In the genomic region with DNA sequence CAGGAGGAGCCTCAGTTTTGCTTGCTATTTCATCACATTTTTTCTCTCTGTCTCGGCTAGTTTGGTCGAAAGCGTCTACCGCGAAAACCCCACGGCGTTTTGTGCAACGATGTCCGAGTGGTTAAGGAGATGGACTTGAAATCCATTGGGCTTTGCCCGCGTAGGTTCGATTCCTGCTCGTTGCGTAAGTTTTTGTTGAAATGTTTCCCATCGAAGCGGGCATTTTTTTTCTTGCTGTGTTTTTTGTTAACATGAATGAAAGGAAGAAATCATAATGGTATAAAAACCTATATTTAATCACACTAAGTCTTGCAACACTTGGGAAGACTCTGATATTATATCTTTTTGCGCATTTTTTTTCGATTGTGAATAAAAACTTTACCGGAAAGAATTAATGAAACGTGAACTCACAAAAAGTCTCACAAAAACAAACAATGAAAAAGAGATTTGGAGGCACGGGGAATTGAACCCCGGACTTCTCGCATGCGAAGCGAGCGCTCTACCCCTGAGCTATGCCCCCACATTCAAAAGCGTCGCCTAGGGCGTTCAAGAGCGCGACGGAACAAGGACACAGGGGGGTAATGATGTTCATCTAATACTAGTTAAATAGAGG, we compare ENCODE assay signal across 4 worm cellular contexts.
TF ChIP-seq lines count a peak whose summit lies in the region.

No protein-coding gene starts in this region.

TF ChIP-seq in whole organism, L2 larva, 48 proteins besides CTCF, POLR2A, EP300 and RAD21 (continued from another document):
- TF ChIP-seq ceh-16 (tag; optimal IDR thresholded peaks at IDR 0.05; lab: Kevin White, UChicago) = peak; percentile 9
- peak; percentile 41 for TF ChIP-seq lin-13 (GFP tag; optimal IDR thresholded peaks at IDR 0.05; lab: Kevin White, UChicago)
- TF ChIP-seq crh-2 (tag; optimal IDR thresholded peaks at IDR 0.05; lab: Kevin White, UChicago) = peak; percentile 51
- peak; percentile 27 for TF ChIP-seq zag-1 (tag; optimal IDR thresholded peaks at IDR 0.05; lab: Kevin White, UChicago)
- peak; percentile 24 for TF ChIP-seq blmp-1 (tag; optimal IDR thresholded peaks at IDR 0.05; lab: Kevin White, UChicago; ENCODE audit: insufficient read depth)
- TF ChIP-seq mab-5 (tag; optimal IDR thresholded peaks at IDR 0.05; lab: Kevin White, UChicago) = no peak
- TF ChIP-seq unc-55 (GFP tag; optimal IDR thresholded peaks at IDR 0.05; lab: Kevin White, UChicago) = peak; percentile 84
- TF ChIP-seq Y55F3AM.14 (GFP tag; optimal IDR thresholded peaks at IDR 0.05; lab: Kevin White, UChicago) = peak; percentile 61

TF ChIP-seq in whole organism, L4 larva, 104 proteins besides CTCF, POLR2A, EP300 and RAD21 (continued from another document and continues in another):
- TF ChIP-seq ctbp-1 (GFP tag; IDR thresholded peaks at IDR 0.05; lab: Robert Waterston, UW) (peak; percentile 71), dmd-6 (GFP tag; IDR thresholded peaks at IDR 0.05; lab: Robert Waterston, UW) (peak; percentile 57), Y48G9A.11 (GFP tag; IDR thresholded peaks at IDR 0.05; lab: Robert Waterston, UW) (peak; percentile 16; the same call in 1 of the 2 replicates), zag-1 (tag; optimal IDR thresholded peaks at IDR 0.05; lab: Kevin White, UChicago) (peak; percentile 28), F49E8.2 (tag; optimal IDR thresholded peaks at IDR 0.05; lab: Kevin White, UChicago; ENCODE audit: borderline replicate concordance) (peak; percentile 33), mes-2 (tag; optimal IDR thresholded peaks at IDR 0.05; lab: Kevin White, UChicago; ENCODE audit: poor library complexity, severe bottlenecking) (peak; percentile 88), zfp-2 (tag; optimal IDR thresholded peaks at IDR 0.05; lab: Kevin White, UChicago) (no peak), lin-1 (GFP tag; IDR thresholded peaks at IDR 0.05; lab: Robert Waterston, UW) (peak; percentile 63), unc-39 (tag; optimal IDR thresholded peaks at IDR 0.05; lab: Kevin White, UChicago) (no peak), rbr-2 (tag; optimal IDR thresholded peaks at IDR 0.05; lab: Kevin White, UChicago) (peak; percentile 78), set-16 (GFP tag; IDR thresholded peaks at IDR 0.05; lab: Robert Waterston, UW) (0 out of 2 replicates have a peak, but pooled peaks have one; percentile 20), F44E2.7 (GFP tag; IDR thresholded peaks at IDR 0.05; lab: Robert Waterston, UW) (peak; percentile 74; the same call in 1 of the 2 replicates), F10B5.3 (tag; optimal IDR thresholded peaks at IDR 0.05; lab: Kevin White, UChicago) (peak; percentile 57), spr-3 (GFP tag; optimal IDR thresholded peaks at IDR 0.05; lab: Kevin White, UChicago) (peak; percentile 61), mdl-1 (tag; optimal IDR thresholded peaks at IDR 0.05; lab: Kevin White, UChicago) (no peak), nhr-111 (GFP tag; optimal IDR thresholded peaks at IDR 0.05; lab: Kevin White, UChicago) (peak; percentile 67), Y75B8A.6 (GFP tag; IDR thresholded peaks at IDR 0.05; lab: Robert Waterston, UW) (no peak), ztf-7 (tag; optimal IDR thresholded peaks at IDR 0.05; lab: Kevin White, UChicago) (peak; percentile 76), lin-29 (GFP tag; IDR thresholded peaks at IDR 0.05; lab: Robert Waterston, UW) (no peak), T20F7.1 (GFP tag; optimal IDR thresholded peaks at IDR 0.05; lab: Kevin White, UChicago) (no peak), zfp-3 (GFP tag; conservative IDR thresholded peaks at IDR 0.05; lab: Robert Waterston, UW) (peak; percentile 61), Y105C5A.15 (GFP tag; IDR thresholded peaks at IDR 0.05; lab: Robert Waterston, UW) (no peak), nhr-25 (tag; optimal IDR thresholded peaks at IDR 0.05; lab: Kevin White, UChicago; ENCODE audit: borderline replicate concordance, insufficient read depth) (no peak), nhr-77 (tag; optimal IDR thresholded peaks at IDR 0.05; lab: Kevin White, UChicago) (peak; percentile 53), skn-1 (tag; optimal IDR thresholded peaks at IDR 0.05; lab: Kevin White, UChicago) (no peak), sdz-12 (GFP tag; optimal IDR thresholded peaks at IDR 0.05; lab: Kevin White, UChicago) (peak; percentile 91), nhr-48 (tag; optimal IDR thresholded peaks at IDR 0.05; lab: Kevin White, UChicago) (peak; percentile 74), lim-7 (GFP tag; IDR thresholded peaks at IDR 0.05; lab: Robert Waterston, UW) (peak; percentile 83), vab-7 (GFP tag; IDR thresholded peaks at IDR 0.05; lab: Robert Waterston, UW) (peak; percentile 76), ztf-11 (tag; optimal IDR thresholded peaks at IDR 0.05; lab: Kevin White, UChicago) (no peak), egl-43 (GFP tag; IDR thresholded peaks at IDR 0.05; lab: Robert Waterston, UW) (no peak; the same call in 1 of the 2 replicates), ceh-32 (tag; optimal IDR thresholded peaks at IDR 0.05; lab: Kevin White, UChicago; ENCODE audit: poor library complexity) (peak; percentile 10), aly-2 (tag; optimal IDR thresholded peaks at IDR 0.05; lab: Kevin White, UChicago) (no peak), dmd-9 (GFP tag; IDR thresholded peaks at IDR 0.05; lab: Robert Waterston, UW) (peak; percentile 79), fos-1 (tag; optimal IDR thresholded peaks at IDR 0.05; lab: Kevin White, UChicago) (no peak), T26A8.4 (GFP tag; IDR thresholded peaks at IDR 0.05; lab: Robert Waterston, UW) (peak; percentile 68)

TF ChIP-seq in whole organism, late embryonic, 69 proteins besides CTCF, POLR2A, EP300 and RAD21 (continued from another document and continues in another):
- TF ChIP-seq C38D4.7 (GFP tag; optimal IDR thresholded peaks at IDR 0.05; lab: Kevin White, UChicago) (peak; percentile 78), fkh-10 (GFP tag; optimal IDR thresholded peaks at IDR 0.05; lab: Kevin White, UChicago) (no peak), npax-4 (tag; optimal IDR thresholded peaks at IDR 0.05; lab: Kevin White, UChicago) (peak; percentile 73), ref-2 (tag; optimal IDR thresholded peaks at IDR 0.05; lab: Kevin White, UChicago) (peak; percentile 81), ceh-6 (GFP tag; optimal IDR thresholded peaks at IDR 0.05; lab: Kevin White, UChicago) (peak; percentile 50), Y22D7AL.16 (tag; optimal IDR thresholded peaks at IDR 0.05; lab: Kevin White, UChicago) (peak; percentile 65), ceh-34 (tag; optimal IDR thresholded peaks at IDR 0.05; lab: Kevin White, UChicago) (peak; percentile 86), tbx-7 (tag; optimal IDR thresholded peaks at IDR 0.05; lab: Kevin White, UChicago) (peak; percentile 48), elt-4 (tag; optimal IDR thresholded peaks at IDR 0.05; lab: Kevin White, UChicago) (no peak), ceh-31 (tag; optimal IDR thresholded peaks at IDR 0.05; lab: Kevin White, UChicago) (peak; percentile 53), pha-2 (tag; optimal IDR thresholded peaks at IDR 0.05; lab: Kevin White, UChicago) (peak; percentile 78), tbx-2 (tag; optimal IDR thresholded peaks at IDR 0.05; lab: Kevin White, UChicago) (peak; percentile 69), dmd-4 (tag; optimal IDR thresholded peaks at IDR 0.05; lab: Kevin White, UChicago; ENCODE audit: borderline replicate concordance) (peak; percentile 55), eyg-1 (tag; optimal IDR thresholded peaks at IDR 0.05; lab: Kevin White, UChicago) (peak; percentile 79), ceh-2 (tag; optimal IDR thresholded peaks at IDR 0.05; lab: Kevin White, UChicago) (peak; percentile 45), zip-5 (tag; optimal IDR thresholded peaks at IDR 0.05; lab: Kevin White, UChicago) (peak; percentile 57), ceh-19 (GFP tag; optimal IDR thresholded peaks at IDR 0.05; lab: Kevin White, UChicago) (peak; percentile 88), ttx-3 (tag; optimal IDR thresholded peaks at IDR 0.05; lab: Kevin White, UChicago) (peak; percentile 75), ceh-9 (tag; optimal IDR thresholded peaks at IDR 0.05; lab: Kevin White, UChicago) (no peak), pag-3 (tag; optimal IDR thresholded peaks at IDR 0.05; lab: Kevin White, UChicago; ENCODE audit: borderline replicate concordance) (no peak), hlh-8 (tag; optimal IDR thresholded peaks at IDR 0.05; lab: Kevin White, UChicago) (no peak), K02D7.2 (tag; optimal IDR thresholded peaks at IDR 0.05; lab: Kevin White, UChicago) (peak; percentile 75), elt-2 (tag; optimal IDR thresholded peaks at IDR 0.05; lab: Kevin White, UChicago) (peak; percentile 84), unc-42 (tag; optimal IDR thresholded peaks at IDR 0.05; lab: Kevin White, UChicago) (no peak), mec-3 (tag; optimal IDR thresholded peaks at IDR 0.05; lab: Kevin White, UChicago; ENCODE audit: borderline replicate concordance) (no peak), unc-55 (GFP tag; optimal IDR thresholded peaks at IDR 0.05; lab: Kevin White, UChicago) (no peak), hlh-6 (tag; optimal IDR thresholded peaks at IDR 0.05; lab: Kevin White, UChicago) (peak; percentile 80), odd-2 (tag; optimal IDR thresholded peaks at IDR 0.05; lab: Kevin White, UChicago) (no peak), ahr-1 (tag; optimal IDR thresholded peaks at IDR 0.05; lab: Kevin White, UChicago) (peak; percentile 59), ama-1 (optimal IDR thresholded peaks at IDR 0.05; lab: Kevin White, UChicago) (no peak), pros-1 (tag; optimal IDR thresholded peaks at IDR 0.05; lab: Kevin White, UChicago) (no peak), syd-9 (tag; optimal IDR thresholded peaks at IDR 0.05; lab: Kevin White, UChicago) (peak; percentile 84), fkh-6 (tag; optimal IDR thresholded peaks at IDR 0.05; lab: Kevin White, UChicago) (peak; percentile 85), madf-2 (tag; optimal IDR thresholded peaks at IDR 0.05; lab: Kevin White, UChicago) (peak; percentile 64), ceh-48 (tag; optimal IDR thresholded peaks at IDR 0.05; lab: Kevin White, UChicago) (peak; percentile 50), che-1 (tag; optimal IDR thresholded peaks at IDR 0.05; lab: Kevin White, UChicago) (peak; percentile 84), T23F11.4 (GFP tag; optimal IDR thresholded peaks at IDR 0.05; lab: Kevin White, UChicago) (peak; percentile 52), ets-4 (tag; optimal IDR thresholded peaks at IDR 0.05; lab: Kevin White, UChicago) (peak; percentile 67), pat-9 (tag; optimal IDR thresholded peaks at IDR 0.05; lab: Kevin White, UChicago) (peak; percentile 73), unc-86 (tag; optimal IDR thresholded peaks at IDR 0.05; lab: Kevin White, UChicago) (peak; percentile 82), ceh-45 (GFP tag; IDR thresholded peaks at IDR 0.05; lab: Robert Waterston, UW) (no peak), hlh-15 (tag; optimal IDR thresholded peaks at IDR 0.05; lab: Kevin White, UChicago) (peak; percentile 14)

TF ChIP-seq in whole organism, mixed stage, embryonic, 35 proteins besides CTCF, POLR2A, EP300 and RAD21 (continued from another document):
- no peak for TF ChIP-seq nhr-237 (tag; optimal IDR thresholded peaks at IDR 0.05; lab: Kevin White, UChicago)
- TF ChIP-seq sem-2 (GFP tag; optimal IDR thresholded peaks at IDR 0.05; lab: Kevin White, UChicago) = peak; percentile 77
- TF ChIP-seq lin-13 (tag; optimal IDR thresholded peaks at IDR 0.05; lab: Kevin White, UChicago) = peak; percentile 43
- no peak for TF ChIP-seq hlh-1 (tag; optimal IDR thresholded peaks at IDR 0.05; lab: Kevin White, UChicago)
- TF ChIP-seq unc-62 (GFP tag; optimal IDR thresholded peaks at IDR 0.05; lab: Kevin White, UChicago) = no peak
- no peak for TF ChIP-seq ztf-11 (tag; optimal IDR thresholded peaks at IDR 0.05; lab: Kevin White, UChicago)
- peak; percentile 92 for TF ChIP-seq mls-2 (tag; optimal IDR thresholded peaks at IDR 0.05; lab: Kevin White, UChicago)
- TF ChIP-seq lsy-2 (tag; optimal IDR thresholded peaks at IDR 0.05; lab: Kevin White, UChicago) = peak; percentile 2
- TF ChIP-seq nhr-28 (tag; optimal IDR thresholded peaks at IDR 0.05; lab: Kevin White, UChicago) = no peak
TF ChIP-seq in whole organism, mixed stage, embryonic: peak in this region for 20.
